Worm (Caenorhabditis elegans) whole organism, L1 larva: ENCODE measurements around the gene Y51H4A.5.

Experiments
- fos-1 ChIP-seq: fragments of 150-350 bp; optimal IDR thresholded peaks from 2 replicates; lab custom pipeline; 2014; ENCODE audit warnings: missing biosample characterization, missing genetic modification characterization
- lin-39 ChIP-seq: fragments of 150-350 bp; optimal IDR thresholded peaks from 2 replicates; lab custom pipeline; 2014; ENCODE audit warnings: missing biosample characterization, missing genetic modification reagents, missing genetic modification characterization
- skn-1 ChIP-seq: fragments of 150-350 bp; optimal IDR thresholded peaks from 2 replicates; lab custom pipeline; 2014; ENCODE audit warnings: missing biosample characterization, missing genetic modification characterization
- sptf-1 ChIP-seq: fragments of 150-350 bp; optimal IDR thresholded peaks from 2 replicates; lab custom pipeline; 2014; ENCODE audit warnings: missing biosample characterization, missing genetic modification characterization
- unc-86 ChIP-seq: sonication (generic microtip); optimal IDR thresholded peaks from 2 replicates; lab custom pipeline; 2016; ENCODE audit warnings: missing genetic modification characterization, missing compliant biosample characterization

DNA sequence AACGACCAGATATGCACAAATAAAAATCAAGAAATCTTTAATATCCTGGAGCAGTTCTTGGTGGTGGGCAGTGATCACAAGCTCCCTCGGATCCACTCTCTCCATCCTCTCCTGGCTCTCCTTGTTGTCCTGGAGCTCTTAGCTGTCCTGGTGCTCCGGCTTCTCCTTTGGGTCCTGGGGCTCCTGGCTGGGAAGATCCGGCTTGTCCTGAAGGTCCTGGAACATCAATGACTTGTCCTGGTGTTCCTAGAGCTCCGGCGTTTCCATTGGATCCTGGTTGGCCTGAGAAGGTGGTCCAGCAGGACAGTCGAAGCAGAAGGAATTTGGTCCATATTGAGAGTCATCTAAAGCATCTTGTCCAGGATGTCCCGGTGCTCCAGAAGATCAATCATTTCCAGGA lies 25.5 kb upstream of the Y51H4A.5 start:
- TF ChIP-seq skn-1, result no peak
- no peak for TF ChIP-seq fos-1
- no peak for TF ChIP-seq sptf-1
- TF ChIP-seq lin-39, result no peak
- TF ChIP-seq unc-86 (tag; lab: Kevin White, UChicago), result no peak
